Worm (Caenorhabditis elegans) whole organism, mixed stage, embryonic: ENCODE results near the gene F09C6.16.

Source experiments
- lin-13 ChIP-seq: fragments of 150-350 bp; optimal IDR thresholded peaks from 2 replicates; lab custom pipeline; 2014; ENCODE audit warnings: missing biosample characterization, missing genetic modification characterization
- unc-62 ChIP-seq: fragments of 150-350 bp; optimal IDR thresholded peaks from 2 replicates; lab custom pipeline; 2014; ENCODE audit warnings: missing biosample characterization, missing genetic modification reagents, missing genetic modification characterization

ce11 chrV:16916079-16916478 is 6.3 kb upstream of the F09C6.16 start, which contains the start of gene F09C6.10:
- TF ChIP-seq lin-13 (tag; lab: Kevin White, UChicago) (no peak), unc-62 (GFP tag; lab: Kevin White, UChicago) (no peak)
